Worm (Caenorhabditis elegans) whole organism, late embryonic: ENCODE measurements around the gene R09A8.1.

Source experiments
- C38D4.7 ChIP-seq: fragments of 200-800 bp; sonication (Bioruptor generic); optimal IDR thresholded peaks from 2 replicates; lab custom pipeline; 2018; ENCODE audit warnings: mild to moderate bottlenecking, missing genetic modification characterization, moderate library complexity, missing compliant biosample characterization
- T23F11.4 ChIP-seq: fragments of 200-800 bp; sonication (Bioruptor generic); optimal IDR thresholded peaks from 2 replicates; lab custom pipeline; 2018; ENCODE audit warnings: mild to moderate bottlenecking, missing genetic modification characterization, missing compliant biosample characterization
- Y22D7AL.16 ChIP-seq: sonication (generic microtip); optimal IDR thresholded peaks from 2 replicates; lab custom pipeline; 2016; ENCODE audit warnings: missing genetic modification characterization, missing compliant biosample characterization
- ahr-1 ChIP-seq: sonication (generic microtip); optimal IDR thresholded peaks from 2 replicates; lab custom pipeline; 2016; ENCODE audit warnings: missing genetic modification characterization, missing compliant biosample characterization
- ceh-18 ChIP-seq: sonication (generic microtip); optimal IDR thresholded peaks from 2 replicates; lab custom pipeline; 2016; ENCODE audit warnings: missing genetic modification characterization, missing compliant biosample characterization
- ceh-19 ChIP-seq: fragments of 200-800 bp; sonication (Bioruptor generic); optimal IDR thresholded peaks from 2 replicates; lab custom pipeline; 2018; ENCODE audit warnings: mild to moderate bottlenecking, missing genetic modification characterization, missing compliant biosample characterization
- ceh-2 ChIP-seq: sonication (generic microtip); optimal IDR thresholded peaks from 2 replicates; lab custom pipeline; 2016; ENCODE audit warnings: missing genotype, missing genetic modification characterization, missing compliant biosample characterization
- ceh-24 ChIP-seq: sonication (generic microtip); optimal IDR thresholded peaks from 2 replicates; lab custom pipeline; 2016; ENCODE audit warnings: mild to moderate bottlenecking, missing genetic modification characterization, missing compliant biosample characterization
- ceh-45 ChIP-seq: fragments of 200-800 bp; sonication (Bioruptor generic); IDR thresholded peaks from 2 replicates; pipeline ENCODE4 v1.3.6; 2022; ENCODE audit warnings: missing genetic modification reagents, missing genetic modification characterization, missing compliant biosample characterization
- ceh-48 ChIP-seq: sonication (generic microtip); optimal IDR thresholded peaks from 2 replicates; lab custom pipeline; 2016; ENCODE audit warnings: missing genetic modification characterization, inconsistent platforms, missing compliant biosample characterization
- ceh-9 ChIP-seq: sonication (generic microtip); optimal IDR thresholded peaks from 2 replicates; lab custom pipeline; 2016; ENCODE audit warnings: mild to moderate bottlenecking, missing genetic modification characterization, inconsistent platforms, missing compliant biosample characterization
- dmd-4 ChIP-seq: sonication (generic microtip); optimal IDR thresholded peaks from 2 replicates; lab custom pipeline; 2016; ENCODE audit warnings: borderline replicate concordance, missing genetic modification characterization, missing compliant biosample characterization
- elt-2 ChIP-seq: sonication (generic microtip); optimal IDR thresholded peaks from 2 replicates; lab custom pipeline; 2016; ENCODE audit warnings: missing genetic modification reagents, missing genetic modification characterization, missing compliant biosample characterization
- eyg-1 ChIP-seq: sonication (generic microtip); optimal IDR thresholded peaks from 2 replicates; lab custom pipeline; 2016; ENCODE audit warnings: missing genotype, missing genetic modification characterization, missing compliant biosample characterization
- fkh-10 ChIP-seq: fragments of 150-350 bp; optimal IDR thresholded peaks from 2 replicates; lab custom pipeline; 2014; ENCODE audit warnings: missing biosample characterization, missing genetic modification reagents, missing genetic modification characterization
- hlh-13 ChIP-seq: fragments of 200-800 bp; sonication (Bioruptor generic); optimal IDR thresholded peaks from 2 replicates; lab custom pipeline; 2018; ENCODE audit warnings: mild to moderate bottlenecking, missing genetic modification characterization, missing compliant biosample characterization
- hlh-15 ChIP-seq: sonication (generic microtip); optimal IDR thresholded peaks from 2 replicates; lab custom pipeline; 2016; ENCODE audit warnings: missing genetic modification characterization, missing compliant biosample characterization
- hlh-30 ChIP-seq: sonication (generic microtip); optimal IDR thresholded peaks from 2 replicates; lab custom pipeline; 2017; ENCODE audit warnings: antibody characterized with exemption, missing genetic modification characterization, missing compliant biosample characterization; ENCODE audit not compliant: insufficient read depth
- hlh-6 ChIP-seq: sonication (generic microtip); optimal IDR thresholded peaks from 2 replicates; lab custom pipeline; 2016; ENCODE audit warnings: missing genotype, missing genetic modification characterization, missing compliant biosample characterization
- hlh-8 ChIP-seq: sonication (generic microtip); optimal IDR thresholded peaks from 2 replicates; lab custom pipeline; 2016; ENCODE audit warnings: missing genotype, missing genetic modification characterization, missing compliant biosample characterization
- lim-6 ChIP-seq: sonication (generic microtip); optimal IDR thresholded peaks from 2 replicates; lab custom pipeline; 2016; ENCODE audit warnings: missing genetic modification characterization, missing compliant biosample characterization
- madf-2 ChIP-seq: sonication (generic microtip); optimal IDR thresholded peaks from 2 replicates; lab custom pipeline; 2017; ENCODE audit warnings: missing genetic modification characterization, missing compliant biosample characterization
- mec-3 ChIP-seq: sonication (generic microtip); optimal IDR thresholded peaks from 2 replicates; lab custom pipeline; 2016; ENCODE audit warnings: borderline replicate concordance, missing genetic modification characterization, missing compliant biosample characterization
- npax-4 ChIP-seq: sonication (generic microtip); optimal IDR thresholded peaks from 2 replicates; lab custom pipeline; 2016; ENCODE audit warnings: missing genetic modification characterization, missing compliant biosample characterization
- pha-2 ChIP-seq: sonication (generic microtip); optimal IDR thresholded peaks from 2 replicates; lab custom pipeline; 2017; ENCODE audit warnings: mild to moderate bottlenecking, missing genetic modification characterization, missing compliant biosample characterization
- pha-4 ChIP-seq: fragments of 150-350 bp; optimal IDR thresholded peaks from 2 replicates; lab custom pipeline; 2018; ENCODE audit warnings: missing biosample characterization, missing genetic modification reagents, missing genetic modification characterization
- pqm-1 ChIP-seq: sonication (generic microtip); optimal IDR thresholded peaks from 2 replicates; lab custom pipeline; 2016; ENCODE audit warnings: missing genetic modification characterization, missing compliant biosample characterization
- pros-1 ChIP-seq: fragments of 150-350 bp; optimal IDR thresholded peaks from 2 replicates; lab custom pipeline; 2014; ENCODE audit warnings: missing biosample characterization, missing genetic modification reagents, missing genetic modification characterization
- ref-2 ChIP-seq: sonication (generic microtip); optimal IDR thresholded peaks from 2 replicates; lab custom pipeline; 2016; ENCODE audit warnings: missing genetic modification characterization, missing compliant biosample characterization
- rnt-1 ChIP-seq: sonication (generic microtip); optimal IDR thresholded peaks from 2 replicates; lab custom pipeline; 2016; ENCODE audit warnings: missing genetic modification characterization, missing compliant biosample characterization
- sdc-2 ChIP-seq: sonication (generic microtip); optimal IDR thresholded peaks from 2 replicates; lab custom pipeline; 2016; ENCODE audit warnings: missing genotype, missing genetic modification characterization, missing compliant biosample characterization
- unc-42 ChIP-seq: sonication (generic microtip); optimal IDR thresholded peaks from 2 replicates; lab custom pipeline; 2016; ENCODE audit warnings: missing genotype, missing genetic modification characterization, missing compliant biosample characterization
- ztf-16 ChIP-seq: sonication (generic microtip); optimal IDR thresholded peaks from 2 replicates; lab custom pipeline; 2017; ENCODE audit warnings: missing genetic modification characterization, missing compliant biosample characterization

Gene R09A8.1

DNA sequence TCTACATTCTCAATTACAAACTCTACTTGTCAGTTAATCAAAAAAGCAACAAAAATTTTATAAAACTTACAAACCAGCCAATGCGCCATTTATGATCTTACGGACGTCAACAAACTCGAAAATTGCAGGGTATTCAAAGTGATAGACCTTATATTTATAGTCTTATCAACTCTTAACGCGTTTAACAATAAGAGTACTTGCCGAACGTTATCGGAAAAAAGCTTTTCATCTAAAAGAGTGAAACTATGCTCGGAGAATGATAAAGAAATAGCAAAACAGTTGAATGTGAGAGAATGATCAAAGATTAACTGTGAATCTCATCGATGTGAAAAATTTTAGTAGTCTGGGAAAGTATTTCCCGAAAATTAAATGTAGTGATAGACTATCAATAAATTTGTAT lies 17.6 kb upstream of the R09A8.1 start:
- TF ChIP-seq ztf-16 (tag; lab: Kevin White, UChicago) (no peak), hlh-13 (GFP tag; lab: Kevin White, UChicago) (no peak), pros-1 (tag; lab: Kevin White, UChicago) (no peak), lim-6 (no peak), elt-2 (tag; lab: Kevin White, UChicago) (peak; percentile 11), ahr-1 (tag; lab: Kevin White, UChicago) (no peak), hlh-30 (tag; lab: Kevin White, UChicago) (no peak)

DNA sequence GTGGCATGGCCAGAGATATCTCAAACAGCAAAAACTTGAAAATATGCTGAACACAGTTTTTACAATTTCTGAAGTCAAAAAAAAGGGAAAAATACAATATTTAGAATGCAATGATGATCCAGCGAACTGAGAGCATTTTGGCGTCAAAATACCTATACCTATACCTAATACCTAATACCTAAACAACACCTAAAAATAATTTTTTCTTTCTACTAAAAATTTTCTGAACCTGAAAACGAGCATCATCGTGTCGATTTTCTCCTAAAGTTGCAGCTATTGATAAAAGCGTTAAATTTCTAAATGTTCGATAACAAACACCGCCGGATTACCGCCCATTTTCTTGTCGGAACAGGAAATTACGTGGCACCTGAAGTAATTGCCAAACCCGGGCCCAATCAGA lies 16.7 kb upstream of the R09A8.1 start, which contains the start of gene T24D5.4:
TSS of gene T24D5.4 (plus strand) at position 301 of the 400 bp plus-strand sequence.
- TF ChIP-seq hlh-15 (tag; lab: Kevin White, UChicago) (no peak), C38D4.7 (GFP tag; lab: Kevin White, UChicago) (no peak), unc-42 (tag; lab: Kevin White, UChicago) (no peak)

- TF ChIP-seq pha-2 (tag; lab: Kevin White, UChicago) (no peak), ceh-24 (tag; lab: Kevin White, UChicago) (no peak), Y22D7AL.16 (no peak), rnt-1 (tag; lab: Kevin White, UChicago) (no peak), fkh-10 (GFP tag; lab: Kevin White, UChicago) (no peak), mec-3 (tag; lab: Kevin White, UChicago) (no peak), pqm-1 (tag; lab: Kevin White, UChicago) (no peak), sdc-2 (tag; lab: Kevin White, UChicago) (no peak), ref-2 (tag; lab: Kevin White, UChicago) (no peak), hlh-6 (tag; lab: Kevin White, UChicago) (no peak), unc-42 (tag; lab: Kevin White, UChicago) (no peak), hlh-13 (GFP tag; lab: Kevin White, UChicago) (no peak)
- TF ChIP-seq, all 69 proteins: peak for 0
These were observed 10.9 kb upstream of the R09A8.1 start for ce11 chrX:12602611-12603010.

- TF ChIP-seq hlh-13 (GFP tag; lab: Kevin White, UChicago): no peak
- TF ChIP-seq ceh-9: no peak
- no peak for TF ChIP-seq T23F11.4
- no peak for TF ChIP-seq dmd-4 (tag; lab: Kevin White, UChicago)
- no peak for TF ChIP-seq eyg-1 (tag; lab: Kevin White, UChicago)
- no peak for TF ChIP-seq ceh-24 (tag; lab: Kevin White, UChicago)
- no peak for TF ChIP-seq pha-4
- TF ChIP-seq hlh-8 (tag; lab: Kevin White, UChicago): no peak
- TF ChIP-seq ceh-2: no peak
- TF ChIP-seq C38D4.7 (GFP tag; lab: Kevin White, UChicago): no peak
- no peak for TF ChIP-seq madf-2 (tag; lab: Kevin White, UChicago)
These were observed 10.1 kb upstream of the R09A8.1 start, which contains the start of the genes T24D5.6 and R09A8.9 for ce11 chrX:12603322-12603984. Gene T24D5.6, plus strand, starts transcription at chrX:12603622. Gene R09A8.9, plus strand, starts transcription at chrX:12603934.

ce11 chrX:12618447-12618846 lies 4.9 kb downstream of the R09A8.1 start:
- no peak for TF ChIP-seq hlh-30 (tag; lab: Kevin White, UChicago)
- no peak for TF ChIP-seq C38D4.7 (GFP tag; lab: Kevin White, UChicago)
- no peak for TF ChIP-seq npax-4 (tag; lab: Kevin White, UChicago)
- no peak for TF ChIP-seq ahr-1 (tag; lab: Kevin White, UChicago)
- TF ChIP-seq ceh-18 (tag; lab: Kevin White, UChicago): no peak
- no peak for TF ChIP-seq ceh-48
- TF ChIP-seq hlh-6 (tag; lab: Kevin White, UChicago): no peak
- TF ChIP-seq ceh-19 (GFP tag; lab: Kevin White, UChicago): no peak
- TF ChIP-seq ceh-45 (GFP tag; lab: Robert Waterston, UW): no peak
